Fruit fly (Drosophila melanogaster) whole organism, prepupa: ENCODE measurements around the gene Cyp4ac1.

ENCODE experiments used
- CG10631 ChIP-seq: fragments of 200-800 bp; sonication (Bioruptor generic); optimal IDR thresholded peaks from 2 replicates; lab custom pipeline; 2016; ENCODE audit warnings: missing biosample characterization, missing genetic modification characterization
- CG10669 ChIP-seq: fragments of 200-800 bp; sonication (Bioruptor generic); optimal IDR thresholded peaks from 3 replicates; lab custom pipeline; 2018; ENCODE audit warnings: missing biosample characterization, mild to moderate bottlenecking, missing genetic modification characterization, moderate library complexity
- CG11294 ChIP-seq: fragments of 200-800 bp; sonication (Bioruptor generic); IDR thresholded peaks from 2 replicates; pipeline ENCODE4 v1.3.6; 2022; ENCODE audit warnings: missing biosample characterization, missing genetic modification characterization
- CG11902 ChIP-seq: fragments of 200-800 bp; sonication (Bioruptor generic); optimal IDR thresholded peaks from 3 replicates; lab custom pipeline; 2016; ENCODE audit warnings: missing biosample characterization, missing genetic modification characterization
- CG15336 ChIP-seq: fragments of 200-800 bp; sonication (Bioruptor generic); IDR thresholded peaks from 2 replicates; pipeline ENCODE4 v1.3.6; 2022; ENCODE audit warnings: missing biosample characterization, missing genetic modification characterization
- CG1621 ChIP-seq: fragments of 200-800 bp; sonication (Bioruptor generic); optimal IDR thresholded peaks from 3 replicates; lab custom pipeline; 2018; ENCODE audit warnings: missing biosample characterization, mild to moderate bottlenecking, missing genetic modification characterization
- CG16779 ChIP-seq: fragments of 200-800 bp; sonication (Bioruptor generic); optimal IDR thresholded peaks from 3 replicates; lab custom pipeline; 2017; ENCODE audit warnings: missing biosample characterization, mild to moderate bottlenecking, missing genetic modification characterization
- CG3032 ChIP-seq: fragments of 200-800 bp; optimal IDR thresholded peaks from 2 replicates; lab custom pipeline; 2019; ENCODE audit warnings: missing biosample characterization, mild to moderate bottlenecking, missing genetic modification characterization, moderate library complexity
- CG31627 ChIP-seq: fragments of 200-800 bp; sonication (Bioruptor generic); optimal IDR thresholded peaks from 3 replicates; lab custom pipeline; 2016; ENCODE audit warnings: missing biosample characterization, missing genetic modification characterization
- CG34406 ChIP-seq: fragments of 200-800 bp; sonication (Bioruptor generic); optimal IDR thresholded peaks from 3 replicates; lab custom pipeline; 2016; ENCODE audit warnings: missing biosample characterization, missing genetic modification characterization
- CG3919 ChIP-seq: fragments of 200-800 bp; sonication (Bioruptor generic); optimal IDR thresholded peaks from 3 replicates; lab custom pipeline; 2016; ENCODE audit warnings: missing biosample characterization, missing genetic modification characterization
- CG4318 ChIP-seq: fragments of 200-800 bp; sonication (Bioruptor generic); optimal IDR thresholded peaks from 3 replicates; lab custom pipeline; 2017; ENCODE audit warnings: missing biosample characterization, mild to moderate bottlenecking, missing genetic modification characterization
- CG6163 ChIP-seq: fragments of 200-800 bp; sonication (Bioruptor generic); IDR thresholded peaks from 3 replicates; pipeline ENCODE4 v1.3.6; 2022; ENCODE audit warnings: missing biosample characterization, missing genetic modification characterization
- CG6792 ChIP-seq: fragments of 200-800 bp; sonication (Bioruptor generic); optimal IDR thresholded peaks from 3 replicates; lab custom pipeline; 2016; ENCODE audit warnings: missing biosample characterization, missing genetic modification characterization
- CG6808 ChIP-seq: fragments of 200-800 bp; sonication (Bioruptor generic); optimal IDR thresholded peaks from 3 replicates; lab custom pipeline; 2017; ENCODE audit warnings: missing biosample characterization, missing genetic modification characterization, mild to moderate bottlenecking, moderate library complexity, missing genetic modification reagents
- CG6854 ChIP-seq: fragments of 200-800 bp; sonication (Bioruptor generic); optimal IDR thresholded peaks from 2 replicates; lab custom pipeline; 2017; ENCODE audit warnings: missing biosample characterization, mild to moderate bottlenecking, missing genetic modification characterization
- CG7368 ChIP-seq: fragments of 200-800 bp; sonication (Bioruptor generic); optimal IDR thresholded peaks from 3 replicates; lab custom pipeline; 2016; ENCODE audit warnings: missing biosample characterization, missing genetic modification characterization
- CG8319 ChIP-seq: fragments of 200-800 bp; sonication (Bioruptor generic); optimal IDR thresholded peaks from 3 replicates; lab custom pipeline; 2016; ENCODE audit warnings: missing biosample characterization, missing genetic modification characterization
- CG8632 ChIP-seq: fragments of 200-800 bp; sonication (Bioruptor generic); optimal IDR thresholded peaks from 3 replicates; lab custom pipeline; 2016; ENCODE audit warnings: missing biosample characterization, missing genetic modification characterization
- CG9139 ChIP-seq: fragments of 200-800 bp; sonication (Bioruptor generic); optimal IDR thresholded peaks from 3 replicates; lab custom pipeline; 2017; ENCODE audit warnings: missing biosample characterization, mild to moderate bottlenecking, missing genetic modification characterization
- Eip78C ChIP-seq: fragments of 200-800 bp; sonication (Bioruptor generic); peaks from one replicate; lab custom pipeline; 2016; ENCODE audit warnings: missing biosample characterization, missing genetic modification characterization
- Eip93F ChIP-seq: fragments of 200-800 bp; sonication (Bioruptor generic); optimal IDR thresholded peaks from 2 replicates; lab custom pipeline; 2016; ENCODE audit warnings: missing biosample characterization, mild to moderate bottlenecking, missing genetic modification characterization
- Ets21C ChIP-seq: fragments of 200-800 bp; sonication (Bioruptor generic); optimal IDR thresholded peaks from 3 replicates; lab custom pipeline; 2016; ENCODE audit warnings: missing biosample characterization, missing genetic modification characterization
- Ets96B ChIP-seq: fragments of 200-800 bp; optimal IDR thresholded peaks from 2 replicates; lab custom pipeline; 2019; ENCODE audit warnings: missing biosample characterization, mild to moderate bottlenecking, missing genetic modification characterization, moderate library complexity
- Hr38 ChIP-seq: sonication (Bioruptor generic); optimal IDR thresholded peaks from 2 replicates; lab custom pipeline; 2016; ENCODE audit warnings: missing biosample characterization, missing genetic modification characterization
- Hr39 ChIP-seq: fragments of 200-800 bp; sonication (Bioruptor generic); optimal IDR thresholded peaks from 2 replicates; lab custom pipeline; 2016; ENCODE audit warnings: missing biosample characterization, missing genetic modification characterization
- Met ChIP-seq: fragments of 200-800 bp; sonication (Bioruptor generic); optimal IDR thresholded peaks from 3 replicates; lab custom pipeline; 2016; ENCODE audit warnings: missing biosample characterization, missing genetic modification characterization
- OdsH ChIP-seq: fragments of 200-800 bp; sonication (Bioruptor generic); optimal IDR thresholded peaks from 3 replicates; lab custom pipeline; 2016; ENCODE audit warnings: missing biosample characterization, missing genetic modification characterization
- Sox14 ChIP-seq: fragments of 200-800 bp; sonication (Bioruptor generic); optimal IDR thresholded peaks from 3 replicates; lab custom pipeline; 2016; ENCODE audit warnings: missing biosample characterization, missing genetic modification characterization
- Sox15 ChIP-seq: fragments of 200-800 bp; sonication (Bioruptor generic); optimal IDR thresholded peaks from 3 replicates; lab custom pipeline; 2016; ENCODE audit warnings: missing biosample characterization, missing genetic modification characterization
- achi ChIP-seq: fragments of 200-800 bp; sonication (Bioruptor generic); optimal IDR thresholded peaks from 3 replicates; lab custom pipeline; 2016; ENCODE audit warnings: missing biosample characterization, missing genetic modification characterization
- acj6 ChIP-seq: fragments of 200-800 bp; sonication (Bioruptor generic); optimal IDR thresholded peaks from 3 replicates; lab custom pipeline; 2016; ENCODE audit warnings: missing biosample characterization, missing genetic modification characterization
- cyc ChIP-seq: fragments of 200-800 bp; sonication (Bioruptor generic); optimal IDR thresholded peaks from 3 replicates; lab custom pipeline; 2016; ENCODE audit warnings: missing biosample characterization, missing genetic modification characterization
- dac ChIP-seq: fragments of 200-800 bp; sonication (Bioruptor generic); optimal IDR thresholded peaks from 2 replicates; lab custom pipeline; 2017; ENCODE audit warnings: missing biosample characterization, mild to moderate bottlenecking, missing genetic modification characterization
- eg ChIP-seq: fragments of 200-800 bp; sonication (Bioruptor generic); IDR thresholded peaks from 3 replicates; pipeline ENCODE4 v1.3.6; 2022; ENCODE audit warnings: missing biosample characterization, missing genetic modification characterization
- esn ChIP-seq: fragments of 200-800 bp; sonication (Bioruptor generic); optimal IDR thresholded peaks from 2 replicates; lab custom pipeline; 2016; ENCODE audit warnings: missing biosample characterization, mild to moderate bottlenecking, missing genetic modification characterization, moderate library complexity
- fd85E ChIP-seq: fragments of 200-800 bp; sonication (Bioruptor generic); optimal IDR thresholded peaks from 3 replicates; lab custom pipeline; 2016; ENCODE audit warnings: missing biosample characterization, missing genetic modification characterization
- fkh ChIP-seq: fragments of 200-800 bp; sonication (Bioruptor generic); optimal IDR thresholded peaks from 3 replicates; lab custom pipeline; 2017; ENCODE audit warnings: missing biosample characterization, mild to moderate bottlenecking, missing genetic modification characterization, moderate library complexity
- lz ChIP-seq: fragments of 200-800 bp; sonication (Bioruptor generic); optimal IDR thresholded peaks from 3 replicates; lab custom pipeline; 2016; ENCODE audit warnings: missing biosample characterization, missing genetic modification characterization
- net ChIP-seq: fragments of 200-800 bp; sonication (Bioruptor generic); optimal IDR thresholded peaks from 3 replicates; lab custom pipeline; 2016; ENCODE audit warnings: missing biosample characterization, missing genetic modification characterization
- pdm3 ChIP-seq: fragments of 200-800 bp; sonication (Bioruptor generic); optimal IDR thresholded peaks from 3 replicates; lab custom pipeline; 2016; ENCODE audit warnings: missing biosample characterization, missing genetic modification characterization
- salr ChIP-seq, 2 experiments: fragments of 200-800 bp; sonication (Bioruptor generic); optimal IDR thresholded peaks; 3 replicates each; lab custom pipeline; 2016 to 2018; ENCODE audit warnings: missing biosample characterization in 2 of 2, missing genetic modification characterization in 2 of 2, mild to moderate bottlenecking in 1 of 2
- spab ChIP-seq: fragments of 200-800 bp; sonication (Bioruptor generic); optimal IDR thresholded peaks from 2 replicates; lab custom pipeline; 2017; ENCODE audit warnings: missing biosample characterization, mild to moderate bottlenecking, missing genetic modification characterization, missing genetic modification reagents
- ss ChIP-seq, 2 experiments: fragments of 200-800 bp; sonication (Bioruptor generic); optimal IDR thresholded peaks; 2 replicates in 1 of 2; 3 replicates in 1 of 2; lab custom pipeline; 2017 to 2018; ENCODE audit warnings: mild to moderate bottlenecking in 2 of 2, missing biosample characterization in 2 of 2, missing genetic modification characterization in 2 of 2, moderate library complexity in 1 of 2
- svp ChIP-seq: fragments of 200-800 bp; sonication (Bioruptor generic); peaks from one replicate; lab custom pipeline; 2016; ENCODE audit warnings: missing biosample characterization, missing genetic modification characterization
- topi ChIP-seq: fragments of 200-800 bp; sonication (Bioruptor generic); optimal IDR thresholded peaks from 3 replicates; lab custom pipeline; 2016; ENCODE audit warnings: missing biosample characterization, missing genetic modification characterization
- vri ChIP-seq: fragments of 200-800 bp; sonication (Bioruptor generic); optimal IDR thresholded peaks from 3 replicates; lab custom pipeline; 2016; ENCODE audit warnings: missing biosample characterization, mild to moderate bottlenecking, missing genetic modification characterization

Gene Cyp4ac1

dm6 chr2L:5237175-5237753 is 26.5 kb upstream of the Cyp4ac1 start (continued):
- TF ChIP-seq CG10631 (GFP tag; lab: Kevin White, UChicago): no peak
- TF ChIP-seq ss (GFP tag; optimal IDR thresholded peaks at IDR 0.05; lab: Kevin White, UChicago): peak; percentile 64 to 95
- peak; percentile 34 for TF ChIP-seq CG3919
- no peak for TF ChIP-seq Sox14 (GFP tag; lab: Kevin White, UChicago)
- TF ChIP-seq CG11902 (GFP tag; lab: Kevin White, UChicago): no peak
- peak; percentile 51 for TF ChIP-seq esn
- TF ChIP-seq lz (GFP tag; lab: Kevin White, UChicago): no peak
- TF ChIP-seq CG31627 (GFP tag; lab: Kevin White, UChicago): no peak
- TF ChIP-seq Sox15 (GFP tag; lab: Kevin White, UChicago): no peak
- peak; percentile 72 for TF ChIP-seq vri (GFP tag; lab: Kevin White, UChicago)
- TF ChIP-seq cyc: no peak
- TF ChIP-seq CG6163 (GFP tag; lab: Robert Waterston, UW): peak; percentile 30; the same call in 1 of the 3 replicates
- TF ChIP-seq net (GFP tag; lab: Kevin White, UChicago): peak; percentile 6
- TF ChIP-seq CG11294: no peak
- TF ChIP-seq CG34406 (GFP tag; lab: Kevin White, UChicago): no peak
- peak; percentile 6 for TF ChIP-seq CG10669
- TF ChIP-seq Ets21C (GFP tag; lab: Kevin White, UChicago): no peak
- TF ChIP-seq CG1621 (tag; lab: Kevin White, UChicago): no peak
- TF ChIP-seq pdm3 (GFP tag; lab: Kevin White, UChicago): no peak
- TF ChIP-seq CG3032: no peak
- TF ChIP-seq CG7368 (GFP tag; lab: Kevin White, UChicago): peak; percentile 28
- TF ChIP-seq CG9139: peak; percentile 30

- TF ChIP-seq CG6163 (GFP tag; lab: Robert Waterston, UW): no peak
- TF ChIP-seq CG6808 (GFP tag; lab: Kevin White, UChicago): peak; percentile 20
- peak; percentile 22 for TF ChIP-seq OdsH
- TF ChIP-seq CG4318 (GFP tag; lab: Kevin White, UChicago): no peak
- peak; percentile 9 for TF ChIP-seq cyc
- no peak for TF ChIP-seq fkh (GFP tag; lab: Kevin White, UChicago)
- TF ChIP-seq CG8632 (GFP tag; lab: Kevin White, UChicago): no peak
- TF ChIP-seq spab (GFP tag; lab: Kevin White, UChicago): peak; percentile 24
- no peak for TF ChIP-seq Ets21C (GFP tag; lab: Kevin White, UChicago)
- TF ChIP-seq acj6: peak; percentile 11
- no peak for TF ChIP-seq Eip93F (GFP tag; lab: Kevin White, UChicago)
- no peak for TF ChIP-seq Sox15 (GFP tag; lab: Kevin White, UChicago)
- no peak for TF ChIP-seq eg (GFP tag; lab: Robert Waterston, UW)
- no peak for TF ChIP-seq CG11294
- no peak for TF ChIP-seq CG11902 (GFP tag; lab: Kevin White, UChicago)
- TF ChIP-seq CG3032: peak; percentile 42
- TF ChIP-seq CG6854 (GFP tag; lab: Kevin White, UChicago): no peak
- no peak for TF ChIP-seq CG1621 (tag; lab: Kevin White, UChicago)
- no peak for TF ChIP-seq CG16779 (tag; lab: Kevin White, UChicago)
- no peak for TF ChIP-seq CG9139
- peak; percentile 35 for TF ChIP-seq achi (GFP tag; lab: Kevin White, UChicago)
- no peak for TF ChIP-seq ss (GFP tag; optimal IDR thresholded peaks at IDR 0.05; lab: Kevin White, UChicago)
- no peak for TF ChIP-seq CG3919
- peak in 1 of 2 experiments; percentile 5 for TF ChIP-seq salr (GFP tag; optimal IDR thresholded peaks at IDR 0.05; lab: Kevin White, UChicago)
- no peak for TF ChIP-seq CG7368 (GFP tag; lab: Kevin White, UChicago)
- no peak for TF ChIP-seq CG8319
- TF ChIP-seq Eip78C: peak; percentile 59
- TF ChIP-seq esn: peak; percentile 42
- TF ChIP-seq Hr39 (GFP tag; lab: Kevin White, UChicago): no peak
- peak; percentile 7 for TF ChIP-seq topi (GFP tag; lab: Kevin White, UChicago)
- no peak for TF ChIP-seq dac (GFP tag; lab: Kevin White, UChicago)
- TF ChIP-seq CG6792 (GFP tag; lab: Kevin White, UChicago): peak; percentile 24
- TF ChIP-seq pdm3 (GFP tag; lab: Kevin White, UChicago): peak; percentile 5
- TF ChIP-seq Met (GFP tag; lab: Kevin White, UChicago): peak; percentile 30
- TF ChIP-seq svp (GFP tag; lab: Kevin White, UChicago): peak; percentile 96
- peak; percentile 60 for TF ChIP-seq Ets96B (tag; lab: Kevin White, UChicago)
- no peak for TF ChIP-seq Hr38 (GFP tag; lab: Kevin White, UChicago)
- peak; percentile 38 for TF ChIP-seq CG10631 (GFP tag; lab: Kevin White, UChicago)
- no peak for TF ChIP-seq fd85E (GFP tag; lab: Kevin White, UChicago)
- peak; percentile 26; the same call in 1 of the 2 replicates for TF ChIP-seq CG15336 (GFP tag; lab: Robert Waterston, UW)
These were observed 25.8 kb upstream of the Cyp4ac1 start for dm6 chr2L:5237899-5238566.
